Worm (Caenorhabditis elegans) whole organism, L1 larva: Measurements from ENCODE around the gene C41A3.2.

Source experiments
- C04F5.9 ChIP-seq: sonication (generic microtip); optimal IDR thresholded peaks from 2 replicates; lab custom pipeline; 2016; ENCODE audit warnings: missing genetic modification characterization, missing compliant biosample characterization
- C16A3.4 ChIP-seq: fragments of 150-350 bp; optimal IDR thresholded peaks from 2 replicates; lab custom pipeline; 2014; ENCODE audit warnings: missing biosample characterization, missing genetic modification characterization
- C34B4.2 ChIP-seq: sonication (generic microtip); optimal IDR thresholded peaks from 2 replicates; lab custom pipeline; 2017; ENCODE audit warnings: mild to moderate bottlenecking, missing genetic modification characterization, missing compliant biosample characterization
- F16B12.6 ChIP-seq: fragments of 150-350 bp; optimal IDR thresholded peaks from 2 replicates; lab custom pipeline; 2014; ENCODE audit warnings: missing biosample characterization, missing genetic modification characterization
- Y116A8C.19 ChIP-seq: sonication (generic microtip); optimal IDR thresholded peaks from 2 replicates; lab custom pipeline; 2016; ENCODE audit warnings: missing compliant biosample characterization, missing genetic modification characterization, borderline replicate concordance
- alr-1 ChIP-seq: fragments of 200-800 bp; sonication (Bioruptor generic); optimal IDR thresholded peaks from 2 replicates; lab custom pipeline; 2018; ENCODE audit warnings: borderline replicate concordance, mild to moderate bottlenecking, missing genetic modification characterization, missing compliant biosample characterization
- ama-1 ChIP-seq: fragments of 150-350 bp; optimal IDR thresholded peaks from 2 replicates; lab custom pipeline; 2014
- ceh-88 ChIP-seq: fragments of 200-800 bp; sonication (Bioruptor generic); IDR thresholded peaks from 2 replicates; pipeline ENCODE4 v1.3.6; 2022; ENCODE audit warnings: missing genetic modification characterization, missing compliant biosample characterization
- dsc-1 ChIP-seq: sonication (generic microtip); optimal IDR thresholded peaks from 2 replicates; lab custom pipeline; 2016; ENCODE audit warnings: mild to moderate bottlenecking, missing genetic modification characterization, missing compliant biosample characterization
- efl-1 ChIP-seq, 4 experiments: fragments of 150-350 bp; optimal IDR thresholded peaks in 3 of 4; peaks in 1 of 4; 1 replicate in 1 of 4; 2 replicates in 3 of 4; lab custom pipeline; 2014; ENCODE audit warnings: missing biosample characterization in 2 of 4, missing genetic modification characterization in 2 of 4, missing genetic modification reagents in 2 of 4
- egl-27 ChIP-seq, 2 experiments: fragments of 150-350 bp in 1 of 2; sonication (generic microtip); optimal IDR thresholded peaks; 3 replicates each; lab custom pipeline; 2017 to 2018; ENCODE audit warnings: missing biosample characterization in 2 of 2, missing genetic modification characterization in 2 of 2, missing genetic modification reagents in 2 of 2
- elt-2 ChIP-seq: sonication (generic microtip); optimal IDR thresholded peaks from 2 replicates; lab custom pipeline; 2016; ENCODE audit warnings: missing genetic modification characterization, mild to moderate bottlenecking, inconsistent platforms, missing compliant biosample characterization, missing genetic modification reagents
- fkh-10 ChIP-seq: sonication (generic microtip); optimal IDR thresholded peaks from 2 replicates; lab custom pipeline; 2017; ENCODE audit warnings: missing biosample characterization, missing genetic modification reagents, missing genetic modification characterization
- fkh-8 ChIP-seq: sonication (generic microtip); optimal IDR thresholded peaks from 2 replicates; lab custom pipeline; 2016; ENCODE audit warnings: mild to moderate bottlenecking, missing genetic modification characterization, missing compliant biosample characterization
- jun-1 ChIP-seq: fragments of 150-350 bp; optimal IDR thresholded peaks from 2 replicates; lab custom pipeline; 2014; ENCODE audit warnings: missing biosample characterization, missing genetic modification reagents, missing genetic modification characterization
- lin-13 ChIP-seq: fragments of 150-350 bp; optimal IDR thresholded peaks from 2 replicates; lab custom pipeline; 2014; ENCODE audit warnings: missing biosample characterization, missing genetic modification reagents, missing genetic modification characterization
- lin-14 ChIP-seq: fragments of 200-800 bp; sonication (Bioruptor generic); optimal IDR thresholded peaks from 2 replicates; lab custom pipeline; 2018; ENCODE audit warnings: mild to moderate bottlenecking, missing genetic modification characterization, moderate library complexity, missing compliant biosample characterization
- lin-35 ChIP-seq, 2 experiments: fragments of 150-350 bp; optimal IDR thresholded peaks; 2 replicates each; lab custom pipeline; 2014; ENCODE audit warnings: missing biosample characterization in 2 of 2, missing genetic modification characterization in 2 of 2, missing genetic modification reagents in 2 of 2
- lsy-2 ChIP-seq, 2 experiments: fragments of 150-350 bp; optimal IDR thresholded peaks; 2 replicates each; lab custom pipeline; 2014; ENCODE audit warnings: missing biosample characterization in 2 of 2, missing genetic modification characterization in 2 of 2
- mep-1 ChIP-seq: fragments of 150-350 bp; optimal IDR thresholded peaks from 2 replicates; lab custom pipeline; 2014; ENCODE audit warnings: missing biosample characterization, missing genetic modification characterization
- nhr-12 ChIP-seq: sonication (generic microtip); optimal IDR thresholded peaks from 2 replicates; lab custom pipeline; 2017; ENCODE audit warnings: missing biosample characterization, missing genetic modification characterization
- nhr-19 ChIP-seq: fragments of 200-800 bp; sonication (Bioruptor generic); conservative IDR thresholded peaks from 2 replicates; pipeline ENCODE4 v1.3.6; 2022; ENCODE audit warnings: missing genetic modification characterization, missing compliant biosample characterization
- nhr-20 ChIP-seq: sonication (generic microtip); optimal IDR thresholded peaks from 2 replicates; lab custom pipeline; 2016; ENCODE audit warnings: mild to moderate bottlenecking, missing genetic modification characterization, missing compliant biosample characterization
- nhr-47 ChIP-seq: sonication (generic microtip); optimal IDR thresholded peaks from 2 replicates; lab custom pipeline; 2016; ENCODE audit warnings: mild to moderate bottlenecking, missing genetic modification characterization, moderate library complexity, missing compliant biosample characterization
- nhr-71 ChIP-seq: sonication (generic microtip); optimal IDR thresholded peaks from 2 replicates; lab custom pipeline; 2016; ENCODE audit warnings: mild to moderate bottlenecking, missing genetic modification characterization, moderate library complexity, missing compliant biosample characterization
- nhr-85 ChIP-seq: sonication (generic microtip); peaks from one replicate; lab custom pipeline; 2016; ENCODE audit warnings: missing genetic modification characterization, inconsistent platforms, missing compliant biosample characterization
- pqm-1 ChIP-seq: sonication (generic microtip); optimal IDR thresholded peaks from 3 replicates; lab custom pipeline; 2017; ENCODE audit warnings: missing biosample characterization, missing genetic modification characterization
- rnt-1 ChIP-seq: sonication (generic microtip); optimal IDR thresholded peaks from 2 replicates; lab custom pipeline; 2016; ENCODE audit warnings: mild to moderate bottlenecking, missing genetic modification characterization, moderate library complexity, missing compliant biosample characterization
- skn-1 ChIP-seq: fragments of 150-350 bp; optimal IDR thresholded peaks from 2 replicates; lab custom pipeline; 2014; ENCODE audit warnings: missing biosample characterization, missing genetic modification characterization
- snpc-4 ChIP-seq: fragments of 150-350 bp; optimal IDR thresholded peaks from 2 replicates; lab custom pipeline; 2014; ENCODE audit warnings: missing biosample characterization, missing genetic modification characterization
- snu-23 ChIP-seq: sonication (generic microtip); optimal IDR thresholded peaks from 2 replicates; lab custom pipeline; 2016; ENCODE audit warnings: missing genetic modification characterization, missing compliant biosample characterization
- sox-4 ChIP-seq: sonication (generic microtip); optimal IDR thresholded peaks from 2 replicates; lab custom pipeline; 2016; ENCODE audit warnings: missing genetic modification characterization, missing compliant biosample characterization
- sptf-1 ChIP-seq: fragments of 150-350 bp; optimal IDR thresholded peaks from 2 replicates; lab custom pipeline; 2014; ENCODE audit warnings: missing biosample characterization, missing genetic modification characterization
- swsn-7 ChIP-seq: sonication (generic microtip); optimal IDR thresholded peaks from 2 replicates; lab custom pipeline; 2016; ENCODE audit warnings: missing genetic modification characterization, missing compliant biosample characterization
- unc-62 ChIP-seq: fragments of 150-350 bp; optimal IDR thresholded peaks from 2 replicates; lab custom pipeline; 2014; ENCODE audit warnings: missing biosample characterization, missing genetic modification reagents, missing genetic modification characterization
- unc-86 ChIP-seq: sonication (generic microtip); optimal IDR thresholded peaks from 2 replicates; lab custom pipeline; 2016; ENCODE audit warnings: missing genetic modification characterization, missing compliant biosample characterization
- zip-4 ChIP-seq: fragments of 200-800 bp; sonication (Bioruptor generic); optimal IDR thresholded peaks from 2 replicates; lab custom pipeline; 2018; ENCODE audit warnings: mild to moderate bottlenecking, missing genetic modification characterization, moderate library complexity, missing compliant biosample characterization

The C41A3.2 gene

ce11 chrX:5407271-5407670 lies 6.9 kb downstream of the C41A3.2 start:
- peak; percentile 25; the same call in 1 of the 2 replicates for TF ChIP-seq nhr-19 (GFP tag; lab: Robert Waterston, UW)
- TF ChIP-seq jun-1 (tag; lab: Kevin White, UChicago) = no peak
- no peak for TF ChIP-seq sptf-1 (tag; lab: Kevin White, UChicago)
- no peak for TF ChIP-seq C04F5.9 (tag; lab: Kevin White, UChicago)
- no peak for TF ChIP-seq mep-1 (tag; lab: Kevin White, UChicago)
- no peak for TF ChIP-seq Y116A8C.19 (tag; lab: Kevin White, UChicago)
- peak; percentile 13 for TF ChIP-seq C16A3.4 (tag; lab: Kevin White, UChicago)
- no peak for TF ChIP-seq alr-1 (tag; lab: Kevin White, UChicago)
- peak in 1 of 2 experiments; percentile 45 for TF ChIP-seq lin-35 (GFP tag; optimal IDR thresholded peaks at IDR 0.05; lab: Kevin White, UChicago)
- TF ChIP-seq ceh-88 (GFP tag; lab: Robert Waterston, UW) = 0 out of 2 replicates have a peak, but pooled peaks have one; percentile 16
- TF ChIP-seq rnt-1 (tag; lab: Kevin White, UChicago) = peak; percentile 48
- TF ChIP-seq swsn-7 (tag; lab: Kevin White, UChicago) = peak; percentile 10
- TF ChIP-seq efl-1 (optimal IDR thresholded peaks at IDR 0.05; lab: Kevin White, UChicago) = no peak
- peak in 1 of 2 experiments; percentile 24 for TF ChIP-seq efl-1 (GFP tag; optimal IDR thresholded peaks at IDR 0.05 in 1 of 2; lab: Kevin White, UChicago)
- TF ChIP-seq F16B12.6 (tag; lab: Kevin White, UChicago) = no peak
- peak; percentile 70 for TF ChIP-seq nhr-85 (tag; lab: Kevin White, UChicago)
- peak; percentile 16 for TF ChIP-seq nhr-20 (tag; lab: Kevin White, UChicago)
- no peak for TF ChIP-seq sox-4 (tag; lab: Kevin White, UChicago)
- TF ChIP-seq skn-1 (tag; lab: Kevin White, UChicago) = no peak
- no peak for TF ChIP-seq lsy-2 (tag; optimal IDR thresholded peaks at IDR 0.05; lab: Kevin White, UChicago)
- TF ChIP-seq dsc-1 (tag; lab: Kevin White, UChicago) = peak; percentile 39
- no peak for TF ChIP-seq nhr-47 (tag; lab: Kevin White, UChicago)
- peak; percentile 35 for TF ChIP-seq snu-23 (GFP tag; lab: Kevin White, UChicago)

ce11 chrX:5406345-5406744 lies 7.8 kb downstream of the C41A3.2 start, which contains the start of gene C03F11.4:
C03F11.4 (minus strand) TSS chrX:5406445.
- TF ChIP-seq lsy-2 (tag; optimal IDR thresholded peaks at IDR 0.05; lab: Kevin White, UChicago) (no peak), C34B4.2 (tag; lab: Kevin White, UChicago) (no peak), snpc-4 (no peak), fkh-10 (no peak), unc-62 (GFP tag; lab: Kevin White, UChicago) (no peak), zip-4 (GFP tag; lab: Kevin White, UChicago) (no peak), Y116A8C.19 (tag; lab: Kevin White, UChicago) (no peak), C16A3.4 (tag; lab: Kevin White, UChicago) (no peak), nhr-71 (tag; lab: Kevin White, UChicago) (no peak), lin-13 (GFP tag; lab: Kevin White, UChicago) (no peak), pqm-1 (tag; lab: Kevin White, UChicago) (no peak)
- TF ChIP-seq, all 84 proteins: peak for 0

- TF ChIP-seq fkh-10 (no peak), snu-23 (GFP tag; lab: Kevin White, UChicago) (no peak), lin-14 (GFP tag; lab: Kevin White, UChicago) (no peak), fkh-8 (tag; lab: Kevin White, UChicago) (no peak), elt-2 (tag; lab: Kevin White, UChicago) (peak; percentile 34), ama-1 (lab: Kevin White, UChicago) (no peak), unc-86 (tag; lab: Kevin White, UChicago) (no peak), nhr-12 (tag; lab: Kevin White, UChicago) (no peak)
These were observed 13.6 kb downstream of the C41A3.2 start, which contains the start of gene scav-1 for ce11 chrX:5400524-5400923. scav-1 (minus strand) TSS chrX:5400584.

- no peak for TF ChIP-seq egl-27 (tag; optimal IDR thresholded peaks at IDR 0.05; lab: Kevin White, UChicago)
These were observed 16.9 kb downstream of the C41A3.2 start, which contains the start of gene C03F11.2 for ce11 chrX:5397300-5397699. C03F11.2 (minus strand) TSS chrX:5397400.
